Worm (Caenorhabditis elegans): Measurements from ENCODE around the gene R07E3.1.

Gene R07E3.1

DNA sequence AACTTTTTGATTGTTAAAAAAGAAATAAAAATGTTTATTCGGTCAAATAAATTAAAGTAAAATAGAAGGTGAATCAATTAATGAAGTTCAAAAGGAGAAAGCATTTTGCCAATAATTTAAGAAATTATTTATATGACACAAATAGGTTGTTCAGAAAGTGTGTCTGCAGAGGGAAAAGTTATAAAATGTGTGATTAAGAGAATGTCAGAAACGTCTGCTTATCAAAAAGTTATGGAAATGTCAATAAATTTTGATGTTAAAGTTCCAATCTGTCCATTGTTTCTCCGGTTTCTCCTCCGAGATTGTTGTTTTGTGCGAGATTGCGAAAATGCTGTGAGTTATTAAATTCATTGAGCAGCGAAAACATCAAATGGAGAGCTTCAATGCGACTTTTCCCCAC lies 38.7 kb upstream of the R07E3.1 start, which contains the start of gene rme-4:
Gene rme-4, minus strand, starts transcription at position 168 of the 400 bp plus-strand sequence.
- TF ChIP-seq pqm-1 (tag; optimal IDR thresholded peaks at IDR 0.05), result peak; percentile 55
- peak in 1 of 2 experiments; percentile 22 for TF ChIP-seq unc-62 (GFP tag; optimal IDR thresholded peaks at IDR 0.05 in 1 of 2)
- no peak for TF ChIP-seq unc-62 (tag; optimal IDR thresholded peaks at IDR 0.05)
- TF ChIP-seq nhr-28 (tag; optimal IDR thresholded peaks at IDR 0.05), result peak; percentile 58
- peak; percentile 9 for TF ChIP-seq T20F7.1 (GFP tag; optimal IDR thresholded peaks at IDR 0.05)
- TF ChIP-seq nhr-102 (tag; optimal IDR thresholded peaks at IDR 0.05), result no peak
- no peak for TF ChIP-seq dmd-9 (GFP tag; IDR thresholded peaks at IDR 0.05)
- TF ChIP-seq dve-1 (tag; optimal IDR thresholded peaks at IDR 0.05; ENCODE audit: insufficient read depth), result peak; percentile 37
- no peak for TF ChIP-seq rbr-2 (tag; optimal IDR thresholded peaks at IDR 0.05)
- no peak for TF ChIP-seq daf-16 (GFP tag; optimal IDR thresholded peaks at IDR 0.05)
- peak; percentile 65 for TF ChIP-seq daf-16 (tag; optimal IDR thresholded peaks at IDR 0.05)
- no peak for TF ChIP-seq arid-1 (GFP tag; conservative IDR thresholded peaks at IDR 0.05)
- peak; percentile 54; the same call in 1 of the 2 replicates for TF ChIP-seq ceh-20 (GFP tag; IDR thresholded peaks at IDR 0.05)
- peak; percentile 62; the same call in 1 of the 2 replicates for TF ChIP-seq dmd-6 (GFP tag; IDR thresholded peaks at IDR 0.05)

DNA sequence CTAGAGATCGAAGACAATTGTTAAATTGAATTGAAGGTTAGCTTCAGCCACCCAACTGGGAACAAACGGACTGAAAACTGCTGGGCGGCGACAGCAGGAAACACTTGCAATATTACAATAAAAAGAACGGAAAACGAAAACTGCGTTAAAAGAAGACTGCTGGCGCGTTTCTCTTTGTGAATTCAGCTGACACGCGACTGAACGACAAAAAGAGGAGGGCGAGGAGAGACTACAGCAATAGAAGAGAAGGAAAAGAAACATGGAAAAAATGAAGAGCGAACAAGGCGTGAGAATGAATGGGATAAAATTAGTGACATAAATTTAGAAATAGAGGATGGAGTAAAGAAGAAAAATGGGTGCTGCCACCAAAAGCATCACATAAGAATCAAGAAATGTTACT lies 36.7 kb upstream of the R07E3.1 start:
- TF ChIP-seq lin-13 (GFP tag; optimal IDR thresholded peaks at IDR 0.05), result peak; percentile 47
- peak; percentile 55; the same call in 1 of the 2 replicates for TF ChIP-seq egl-43 (GFP tag; IDR thresholded peaks at IDR 0.05)
- peak; percentile 88 for TF ChIP-seq nhr-6 (tag; optimal IDR thresholded peaks at IDR 0.05)
- peak; percentile 70 for TF ChIP-seq fkh-10 (GFP tag; optimal IDR thresholded peaks at IDR 0.05)
- TF ChIP-seq F49E8.2 (tag; optimal IDR thresholded peaks at IDR 0.05; ENCODE audit: borderline replicate concordance), result no peak
- no peak for TF ChIP-seq tag-97 (GFP tag; IDR thresholded peaks at IDR 0.05)
- no peak for TF ChIP-seq lin-15B (tag; optimal IDR thresholded peaks at IDR 0.05)
- peak; percentile 70 for TF ChIP-seq pha-4 (GFP tag; IDR thresholded peaks at IDR 0.05)
- TF ChIP-seq pha-4 (tag; optimal IDR thresholded peaks at IDR 0.05), result peak; percentile 33
- 0 out of 2 replicates have a peak, but pooled peaks have one; percentile 13 for TF ChIP-seq lin-1 (GFP tag; IDR thresholded peaks at IDR 0.05)
- TF ChIP-seq nhr-48 (tag; optimal IDR thresholded peaks at IDR 0.05), result peak; percentile 72
- TF ChIP-seq php-3 (GFP tag; IDR thresholded peaks at IDR 0.05), result 0 out of 2 replicates have a peak, but pooled peaks have one; percentile 42
- peak; percentile 78 for TF ChIP-seq dpl-1 (GFP tag; optimal IDR thresholded peaks at IDR 0.05)
- TF ChIP-seq mxl-3 (GFP tag; optimal IDR thresholded peaks at IDR 0.05), result peak; percentile 89
- TF ChIP-seq F37D6.2 (tag; optimal IDR thresholded peaks at IDR 0.05), result peak; percentile 77
- TF ChIP-seq nhr-25 (tag; optimal IDR thresholded peaks at IDR 0.05; ENCODE audit: borderline replicate concordance, insufficient read depth), result peak; percentile 67
- TF ChIP-seq R02D3.7 (tag; optimal IDR thresholded peaks at IDR 0.05), result no peak
- TF ChIP-seq ztf-7 (tag; optimal IDR thresholded peaks at IDR 0.05), result peak; percentile 67
- TF ChIP-seq daf-16 (GFP tag; optimal IDR thresholded peaks at IDR 0.05), result peak in 1 of 2 experiments; percentile 76
- peak; percentile 64 for TF ChIP-seq daf-16 (tag; optimal IDR thresholded peaks at IDR 0.05)
- TF ChIP-seq tra-1 (GFP tag; IDR thresholded peaks at IDR 0.05), result 0 out of 2 replicates have a peak, but pooled peaks have one; percentile 47
- peak; percentile 64 for TF ChIP-seq ceh-32 (tag; optimal IDR thresholded peaks at IDR 0.05; ENCODE audit: poor library complexity)
- TF ChIP-seq hlh-11 (tag; optimal IDR thresholded peaks at IDR 0.05), result peak; percentile 97
- TF ChIP-seq saeg-2 (GFP tag; IDR thresholded peaks at IDR 0.05), result no peak
- peak; percentile 85 for TF ChIP-seq nhr-11 (tag; optimal IDR thresholded peaks at IDR 0.05)
- TF ChIP-seq hlh-30 (tag; optimal IDR thresholded peaks at IDR 0.05; ENCODE audit: insufficient read depth), result peak; percentile 98
- no peak for TF ChIP-seq ceh-62 (tag; optimal IDR thresholded peaks at IDR 0.05)
- TF ChIP-seq arid-1 (GFP tag; conservative IDR thresholded peaks at IDR 0.05), result 0 out of 2 replicates have a peak, but pooled peaks have one; percentile 11
- TF ChIP-seq lsy-2 (tag; optimal IDR thresholded peaks at IDR 0.05), result peak; percentile 46 to 92
- TF ChIP-seq F10B5.3 (tag; optimal IDR thresholded peaks at IDR 0.05), result peak; percentile 13
- peak; percentile 94 for TF ChIP-seq mep-1 (tag; optimal IDR thresholded peaks at IDR 0.05)
- no peak for TF ChIP-seq vab-7 (GFP tag; IDR thresholded peaks at IDR 0.05)
- TF ChIP-seq dmd-6 (GFP tag; IDR thresholded peaks at IDR 0.05), result peak; percentile 82
- TF ChIP-seq hmg-1.1 (GFP tag; IDR thresholded peaks at IDR 0.05), result peak; percentile 84
- TF ChIP-seq dve-1 (tag; optimal IDR thresholded peaks at IDR 0.05; ENCODE audit: insufficient read depth), result peak; percentile 96
- peak; percentile 73 for TF ChIP-seq nhr-28 (tag; optimal IDR thresholded peaks at IDR 0.05)
- peak in 1 of 2 experiments; percentile 99 for TF ChIP-seq unc-62 (GFP tag; optimal IDR thresholded peaks at IDR 0.05 in 1 of 2)
- no peak for TF ChIP-seq unc-62 (tag; optimal IDR thresholded peaks at IDR 0.05)
- peak; percentile 84; the same call in 1 of the 2 replicates for TF ChIP-seq nhr-42 (GFP tag; IDR thresholded peaks at IDR 0.05)
- no peak for TF ChIP-seq cey-2 (tag; optimal IDR thresholded peaks at IDR 0.05; ENCODE audit: borderline replicate concordance, insufficient read depth)
- no peak for TF ChIP-seq nhr-102 (tag; optimal IDR thresholded peaks at IDR 0.05)
- no peak for TF ChIP-seq lim-7 (GFP tag; IDR thresholded peaks at IDR 0.05)
